Fruit fly (Drosophila melanogaster) whole organism, wandering third instar larva: ENCODE results near the gene Nepl7.

ENCODE experiments used
- Abd-B ChIP-seq: fragments of >200 bp; optimal IDR thresholded peaks from 2 replicates; lab custom pipeline; 2017; ENCODE audit warnings: missing biosample characterization, missing genetic modification characterization
- CG9705 ChIP-seq: fragments of 200-800 bp; sonication (Bioruptor generic); optimal IDR thresholded peaks from 2 replicates; lab custom pipeline; 2018; ENCODE audit warnings: missing biosample characterization, mild to moderate bottlenecking, missing genetic modification characterization
- Dfd ChIP-seq: fragments of >200 bp; optimal IDR thresholded peaks from 2 replicates; lab custom pipeline; 2017; ENCODE audit warnings: missing biosample characterization, missing genetic modification characterization
- Mio ChIP-seq: sonication (Bioruptor generic); optimal IDR thresholded peaks from 2 replicates; lab custom pipeline; 2016; ENCODE audit warnings: missing biosample characterization, missing genetic modification characterization
- Myc ChIP-seq: fragments of >200 bp; optimal IDR thresholded peaks from 2 replicates; lab custom pipeline; 2017
- dmrt93B ChIP-seq: fragments of 200-800 bp; sonication (Bioruptor generic); optimal IDR thresholded peaks from 2 replicates; lab custom pipeline; 2018; ENCODE audit warnings: missing biosample characterization, mild to moderate bottlenecking, missing genetic modification characterization
- ey ChIP-seq: fragments of 200-800 bp; sonication (Bioruptor generic); optimal IDR thresholded peaks from 2 replicates; lab custom pipeline; 2016; ENCODE audit warnings: missing biosample characterization, missing genetic modification characterization
- fru ChIP-seq: fragments of 200-800 bp; sonication (Bioruptor generic); optimal IDR thresholded peaks from 3 replicates; lab custom pipeline; 2016; ENCODE audit warnings: missing biosample characterization, mild to moderate bottlenecking, missing genetic modification characterization
- pan ChIP-seq: fragments of >200 bp; optimal IDR thresholded peaks from 2 replicates; lab custom pipeline; 2017
- psq ChIP-seq: fragments of 200-800 bp; sonication (Bioruptor generic); optimal IDR thresholded peaks from 3 replicates; lab custom pipeline; 2017; ENCODE audit warnings: missing biosample characterization, mild to moderate bottlenecking, missing genetic modification characterization, moderate library complexity
- tai ChIP-seq: sonication (Bioruptor generic); optimal IDR thresholded peaks from 2 replicates; lab custom pipeline; 2016; ENCODE audit warnings: missing biosample characterization, missing genetic modification characterization

DNA sequence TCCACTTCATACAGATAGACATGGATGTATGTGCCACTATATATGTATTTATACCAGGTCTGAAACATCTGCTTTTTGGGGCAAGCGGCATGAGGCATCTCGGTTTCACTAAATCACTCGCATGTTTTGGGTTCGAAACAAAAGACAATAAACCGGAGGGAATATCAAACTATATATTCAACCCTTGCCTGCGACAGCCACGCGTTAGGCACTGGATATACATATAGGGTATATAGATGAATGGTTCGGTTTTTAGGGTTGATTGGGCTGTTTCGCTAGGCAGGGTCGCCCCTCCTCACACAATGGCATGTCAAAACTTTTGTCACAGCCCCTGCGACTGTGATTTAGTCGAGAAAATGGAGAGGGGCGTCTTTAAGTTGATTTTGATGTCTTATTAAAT is 46.4 kb downstream of the Nepl7 start:
- TF ChIP-seq psq (no peak), fru (no peak), Mio (GFP tag; lab: Kevin White, UChicago) (no peak), pan (lab: Kevin White, UChicago) (no peak), CG9705 (no peak), Myc (lab: Kevin White, UChicago) (no peak), Dfd (GFP tag; lab: Kevin White, UChicago) (no peak), Abd-B (GFP tag; lab: Kevin White, UChicago) (no peak), ey (GFP tag; lab: Kevin White, UChicago) (no peak), tai (GFP tag; lab: Kevin White, UChicago) (no peak), dmrt93B (GFP tag; lab: Kevin White, UChicago) (no peak)
